Fruit fly (Drosophila melanogaster): ENCODE measurements around the gene RpL7-like.

Gene RpL7-like

dm6 chr2L:12011682-12012655 lies 44.2 kb upstream of the RpL7-like start (continued):
- TF ChIP-seq ems (GFP tag; optimal IDR thresholded peaks at IDR 0.05) (peak; percentile 74), Fer2 (tag; optimal IDR thresholded peaks at IDR 0.05) (peak; percentile 23), Drgx (GFP tag; IDR thresholded peaks at IDR 0.05) (no peak), CG3065 (GFP tag; optimal IDR thresholded peaks at IDR 0.05) (peak; percentile 10), crc (GFP tag; optimal IDR thresholded peaks at IDR 0.05) (peak; percentile 17), Ptx1 (GFP tag; IDR thresholded peaks at IDR 0.05) (no peak), CG13123 (GFP tag; optimal IDR thresholded peaks at IDR 0.05) (no peak), Camta (GFP tag; optimal IDR thresholded peaks at IDR 0.05) (peak; percentile 25), CG17359 (tag; optimal IDR thresholded peaks at IDR 0.05) (peak; percentile 73), CG15514 (GFP tag; optimal IDR thresholded peaks at IDR 0.05) (peak; percentile 94), ap (GFP tag; IDR thresholded peaks at IDR 0.05) (no peak), Bgb (GFP tag; IDR thresholded peaks at IDR 0.05; ENCODE audit: partially characterized antibody) (no peak), CG12104 (GFP tag; optimal IDR thresholded peaks at IDR 0.05) (no peak), CG6683 (GFP tag; optimal IDR thresholded peaks at IDR 0.05) (peak; percentile 45), Mes4 (GFP tag; optimal IDR thresholded peaks at IDR 0.05) (peak; percentile 54), CG10565 (GFP tag; optimal IDR thresholded peaks at IDR 0.05) (no peak), CG12219 (GFP tag; optimal IDR thresholded peaks at IDR 0.05) (peak; percentile 60), CG13287 (GFP tag; IDR thresholded peaks at IDR 0.05; ENCODE audit: partially characterized antibody) (no peak), wor (GFP tag; IDR thresholded peaks at IDR 0.05) (no peak), rib (GFP tag; IDR thresholded peaks at IDR 0.05) (no peak), ase (GFP tag; IDR thresholded peaks at IDR 0.05) (no peak), Nf-YA (GFP tag; IDR thresholded peaks at IDR 0.05) (no peak), twi (tag; optimal IDR thresholded peaks at IDR 0.05) (peak; percentile 25), CG31388 (GFP tag; optimal IDR thresholded peaks at IDR 0.05) (peak; percentile 26), dm (GFP tag; optimal IDR thresholded peaks at IDR 0.05) (peak; percentile 84), Hsf (GFP tag; optimal IDR thresholded peaks at IDR 0.05) (peak; percentile 58), CG4820 (GFP tag; optimal IDR thresholded peaks at IDR 0.05) (peak; percentile 54), Bteb2 (GFP tag; optimal IDR thresholded peaks at IDR 0.05) (peak; percentile 0), tio (GFP tag; optimal IDR thresholded peaks at IDR 0.05) (no peak), Vsx1 (GFP tag; optimal IDR thresholded peaks at IDR 0.05) (peak; percentile 51), Aef1 (GFP tag; IDR thresholded peaks at IDR 0.05) (no peak), chm (GFP tag; IDR thresholded peaks at IDR 0.05) (no peak), gfzf (GFP tag; optimal IDR thresholded peaks at IDR 0.05) (peak; percentile 15), CG30403 (GFP tag; optimal IDR thresholded peaks at IDR 0.05) (peak; percentile 72), Hmx (GFP tag; optimal IDR thresholded peaks at IDR 0.05) (no peak), Dp (GFP tag; optimal IDR thresholded peaks at IDR 0.05) (peak; percentile 41), caup (GFP tag; optimal IDR thresholded peaks at IDR 0.05; ENCODE audit: severe bottlenecking) (peak; percentile 81), BtbVII (GFP tag; optimal IDR thresholded peaks at IDR 0.05) (peak; percentile 19), CG10209 (GFP tag; optimal IDR thresholded peaks at IDR 0.05) (peak; percentile 67), CG7987 (GFP tag; optimal IDR thresholded peaks at IDR 0.05) (peak; percentile 27), ssp (GFP tag; IDR thresholded peaks at IDR 0.05) (no peak), Myb (GFP tag; optimal IDR thresholded peaks at IDR 0.05) (peak; percentile 56), Lim3 (GFP tag; IDR thresholded peaks at IDR 0.05) (no peak), CG31365 (tag; optimal IDR thresholded peaks at IDR 0.05) (peak; percentile 49), Awh (GFP tag; IDR thresholded peaks at IDR 0.05) (no peak), ewg (GFP tag; optimal IDR thresholded peaks at IDR 0.05) (peak; percentile 48), CG16863 (GFP tag; optimal IDR thresholded peaks at IDR 0.05) (peak; percentile 68), Dip3 (GFP tag; optimal IDR thresholded peaks at IDR 0.05) (peak; percentile 35), CG9727 (GFP tag; optimal IDR thresholded peaks at IDR 0.05) (peak; percentile 62)

Data from whole organism, embryonic.